Worm (Caenorhabditis elegans) whole organism, L3 larva: ENCODE measurements around the gene C45G9.2.

Experiments
- R02D3.7 ChIP-seq: fragments of 150-350 bp; optimal IDR thresholded peaks from 2 replicates; lab custom pipeline; 2014; ENCODE audit warnings: missing biosample characterization, missing genetic modification characterization
- ZK546.5 ChIP-seq: sonication (generic microtip); optimal IDR thresholded peaks from 2 replicates; lab custom pipeline; 2017; ENCODE audit warnings: missing biosample characterization, missing genetic modification characterization
- ama-1 ChIP-seq: fragments of 150-350 bp; optimal IDR thresholded peaks from 2 replicates; lab custom pipeline; 2018
- ceh-16 ChIP-seq: sonication (generic microtip); optimal IDR thresholded peaks from 2 replicates; lab custom pipeline; 2017; ENCODE audit warnings: missing biosample characterization, missing genetic modification characterization
- ceh-28 ChIP-seq: fragments of 150-350 bp; optimal IDR thresholded peaks from 2 replicates; lab custom pipeline; 2014; ENCODE audit warnings: missing biosample characterization, missing genetic modification reagents, missing genetic modification characterization
- ceh-82 ChIP-seq: fragments of 150-350 bp; optimal IDR thresholded peaks from 2 replicates; lab custom pipeline; 2014; ENCODE audit warnings: missing biosample characterization, missing genetic modification characterization
- ceh-9 ChIP-seq: sonication (generic microtip); optimal IDR thresholded peaks from 2 replicates; lab custom pipeline; 2018; ENCODE audit warnings: missing biosample characterization, missing genetic modification characterization
- daf-12 ChIP-seq: fragments of 150-350 bp; optimal IDR thresholded peaks from 2 replicates; lab custom pipeline; 2014; ENCODE audit warnings: missing biosample characterization, missing genetic modification reagents, missing genetic modification characterization
- egl-27 ChIP-seq: sonication (generic microtip); optimal IDR thresholded peaks from 4 replicates; lab custom pipeline; 2017; ENCODE audit warnings: missing biosample characterization, missing genetic modification reagents, missing genetic modification characterization
- egl-5 ChIP-seq: fragments of 150-350 bp; optimal IDR thresholded peaks from 2 replicates; lab custom pipeline; 2017; ENCODE audit warnings: missing biosample characterization, missing genetic modification reagents, missing genetic modification characterization, inconsistent platforms
- elt-1 ChIP-seq: fragments of 150-350 bp; optimal IDR thresholded peaks from 2 replicates; lab custom pipeline; 2014; ENCODE audit warnings: missing biosample characterization, missing genetic modification characterization
- elt-2 ChIP-seq: sonication (generic microtip); optimal IDR thresholded peaks from 2 replicates; lab custom pipeline; 2016; ENCODE audit warnings: missing genetic modification reagents, mild to moderate bottlenecking, missing genetic modification characterization, missing compliant biosample characterization
- elt-3 ChIP-seq, 3 experiments: fragments of 150-350 bp in 1 of 3; sonication (generic microtip) in 2 of 3; optimal IDR thresholded peaks; 2 replicates in 2 of 3; 4 replicates in 1 of 3; lab custom pipeline; 2014 to 2017; ENCODE audit warnings: missing biosample characterization in 3 of 3, missing genetic modification characterization in 3 of 3
- eor-1 ChIP-seq, 2 experiments: fragments of 150-350 bp; optimal IDR thresholded peaks; 2 replicates each; lab custom pipeline; 2014 to 2018; ENCODE audit warnings: missing biosample characterization in 2 of 2, missing genetic modification characterization in 2 of 2
- fkh-10 ChIP-seq: sonication (generic microtip); optimal IDR thresholded peaks from 2 replicates; lab custom pipeline; 2017; ENCODE audit warnings: missing biosample characterization, missing genetic modification reagents, missing genetic modification characterization
- fkh-2 ChIP-seq: fragments of 150-350 bp; optimal IDR thresholded peaks from 2 replicates; lab custom pipeline; 2014; ENCODE audit warnings: missing biosample characterization, missing genetic modification reagents, missing genetic modification characterization
- fos-1 ChIP-seq: fragments of 150-350 bp; optimal IDR thresholded peaks from 2 replicates; lab custom pipeline; 2014; ENCODE audit warnings: missing biosample characterization, missing genetic modification characterization
- hmg-11 ChIP-seq: sonication (generic microtip); optimal IDR thresholded peaks from 2 replicates; lab custom pipeline; 2016; ENCODE audit warnings: missing genetic modification characterization, missing compliant biosample characterization
- jun-1 ChIP-seq: fragments of 150-350 bp; optimal IDR thresholded peaks from 2 replicates; lab custom pipeline; 2014; ENCODE audit warnings: missing biosample characterization, missing genetic modification reagents, missing genetic modification characterization
- lin-15B ChIP-seq: fragments of 150-350 bp; optimal IDR thresholded peaks from 2 replicates; lab custom pipeline; 2014; ENCODE audit warnings: missing biosample characterization, missing genetic modification characterization
- lin-39 ChIP-seq: fragments of 150-350 bp; optimal IDR thresholded peaks from 2 replicates; lab custom pipeline; 2018; ENCODE audit warnings: missing biosample characterization, missing genetic modification reagents, missing genetic modification characterization
- lsy-12 ChIP-seq: sonication (generic microtip); optimal IDR thresholded peaks from 2 replicates; lab custom pipeline; 2016; ENCODE audit warnings: mild to moderate bottlenecking, missing genetic modification characterization, missing compliant biosample characterization
- mdl-1 ChIP-seq: fragments of 150-350 bp; optimal IDR thresholded peaks from 2 replicates; lab custom pipeline; 2014; ENCODE audit warnings: missing biosample characterization, missing genetic modification characterization
- mml-1 ChIP-seq: fragments of 150-350 bp; sonication (generic microtip); optimal IDR thresholded peaks from 3 replicates; lab custom pipeline; 2014; ENCODE audit warnings: missing biosample characterization, missing genetic modification characterization
- nfya-1 ChIP-seq: sonication (generic microtip); optimal IDR thresholded peaks from 2 replicates; lab custom pipeline; 2017; ENCODE audit warnings: missing genetic modification characterization, mild to moderate bottlenecking, missing compliant biosample characterization, antibody characterized with exemption, moderate library complexity; ENCODE audit not compliant: insufficient read depth
- nhr-11 ChIP-seq: fragments of 150-350 bp; optimal IDR thresholded peaks from 2 replicates; lab custom pipeline; 2014; ENCODE audit warnings: missing biosample characterization, missing genetic modification characterization
- nhr-12 ChIP-seq: fragments of 150-350 bp; optimal IDR thresholded peaks from 2 replicates; lab custom pipeline; 2014; ENCODE audit warnings: missing biosample characterization, missing genetic modification characterization
- nhr-23 ChIP-seq: fragments of 150-350 bp; optimal IDR thresholded peaks from 2 replicates; lab custom pipeline; 2014; ENCODE audit warnings: missing biosample characterization, missing genetic modification reagents, missing genetic modification characterization
- nhr-237 ChIP-seq: fragments of 150-350 bp; optimal IDR thresholded peaks from 2 replicates; lab custom pipeline; 2014; ENCODE audit warnings: missing biosample characterization, missing genetic modification characterization
- nhr-25 ChIP-seq: sonication (generic microtip); optimal IDR thresholded peaks from 2 replicates; lab custom pipeline; 2017; ENCODE audit warnings: missing biosample characterization, missing genetic modification characterization
- nhr-28 ChIP-seq: fragments of 150-350 bp; optimal IDR thresholded peaks from 2 replicates; lab custom pipeline; 2014; ENCODE audit warnings: missing biosample characterization, missing genetic modification characterization
- nhr-43 ChIP-seq: sonication (generic microtip); optimal IDR thresholded peaks from 2 replicates; lab custom pipeline; 2016; ENCODE audit warnings: mild to moderate bottlenecking, missing genetic modification characterization, missing compliant biosample characterization; ENCODE audit not compliant: poor library complexity, severe bottlenecking
- nhr-67 ChIP-seq: fragments of 150-350 bp; optimal IDR thresholded peaks from 2 replicates; lab custom pipeline; 2014; ENCODE audit warnings: missing biosample characterization, missing genetic modification characterization
- nhr-76 ChIP-seq: fragments of 150-350 bp; sonication (generic microtip); optimal IDR thresholded peaks from 5 replicates; lab custom pipeline; 2014; ENCODE audit warnings: missing biosample characterization, missing genetic modification characterization
- nhr-77 ChIP-seq: fragments of 150-350 bp; optimal IDR thresholded peaks from 2 replicates; lab custom pipeline; 2014; ENCODE audit warnings: missing biosample characterization, missing genetic modification characterization
- pha-4 ChIP-seq: fragments of 150-350 bp; optimal IDR thresholded peaks from 2 replicates; lab custom pipeline; 2014; ENCODE audit warnings: missing biosample characterization, missing genetic modification reagents, missing genetic modification characterization
- pqm-1 ChIP-seq: fragments of 150-350 bp; optimal IDR thresholded peaks from 2 replicates; lab custom pipeline; 2017; ENCODE audit warnings: missing biosample characterization, missing genetic modification characterization, inconsistent platforms
- sea-2 ChIP-seq: fragments of 150-350 bp; sonication (generic microtip); optimal IDR thresholded peaks from 4 replicates; lab custom pipeline; 2014; ENCODE audit warnings: missing biosample characterization, missing genetic modification reagents, missing genetic modification characterization
- skn-1 ChIP-seq: fragments of 150-350 bp; optimal IDR thresholded peaks from 2 replicates; lab custom pipeline; 2014; ENCODE audit warnings: missing biosample characterization, missing genetic modification characterization
- snpc-4 ChIP-seq: fragments of 150-350 bp; optimal IDR thresholded peaks from 2 replicates; lab custom pipeline; 2014; ENCODE audit warnings: missing biosample characterization, missing genetic modification characterization
- tbx-2 ChIP-seq: sonication (generic microtip); optimal IDR thresholded peaks from 2 replicates; lab custom pipeline; 2016; ENCODE audit warnings: mild to moderate bottlenecking, missing genetic modification characterization, missing compliant biosample characterization
- unc-39 ChIP-seq: sonication (generic microtip); optimal IDR thresholded peaks from 4 replicates; lab custom pipeline; 2017; ENCODE audit warnings: missing biosample characterization, missing genetic modification characterization
- unc-62 ChIP-seq: fragments of 150-350 bp; sonication (generic microtip); optimal IDR thresholded peaks from 4 replicates; lab custom pipeline; 2014; ENCODE audit warnings: missing biosample characterization, missing genetic modification reagents, missing genetic modification characterization
- zag-1 ChIP-seq: fragments of 150-350 bp; optimal IDR thresholded peaks from 2 replicates; lab custom pipeline; 2014; ENCODE audit warnings: missing biosample characterization, missing genetic modification characterization
- ztf-11 ChIP-seq: fragments of 150-350 bp; optimal IDR thresholded peaks from 2 replicates; lab custom pipeline; 2014; ENCODE audit warnings: missing biosample characterization, missing genetic modification characterization
- ztf-4 ChIP-seq: fragments of 150-350 bp; optimal IDR thresholded peaks from 2 replicates; lab custom pipeline; 2014; ENCODE audit warnings: missing biosample characterization, missing genetic modification characterization

C45G9.2 gene

DNA sequence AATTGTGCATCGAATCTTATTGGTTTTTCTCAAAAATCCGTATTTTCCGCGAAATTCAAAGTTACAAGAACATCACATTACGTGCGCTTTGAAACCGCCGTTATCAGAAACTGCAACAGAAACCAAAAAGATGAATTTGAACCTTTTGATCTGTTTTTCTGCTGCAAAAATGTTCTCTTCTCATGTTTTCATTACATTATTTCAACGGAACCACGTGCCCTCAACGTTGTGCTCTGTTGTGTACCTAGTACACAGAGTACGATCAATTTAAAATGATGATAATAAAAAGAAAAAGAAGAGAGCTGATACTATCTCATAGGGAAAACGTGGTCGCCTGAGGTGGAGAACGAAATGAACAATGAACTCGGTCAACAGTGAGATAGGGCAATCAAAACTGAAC lies 9.2 kb downstream of the C45G9.2 start:
- TF ChIP-seq elt-3 (tag; optimal IDR thresholded peaks at IDR 0.05; lab: Kevin White, UChicago) (peak in 1 of 3 experiments; percentile 8), snpc-4 (tag; lab: Kevin White, UChicago) (peak; percentile 10), nfya-1 (peak; percentile 60), pqm-1 (tag; lab: Kevin White, UChicago) (peak; percentile 99), nhr-43 (tag; lab: Kevin White, UChicago) (peak; percentile 81), tbx-2 (no peak), egl-27 (tag; lab: Kevin White, UChicago) (no peak), nhr-23 (tag; lab: Kevin White, UChicago) (peak; percentile 82), daf-12 (no peak), skn-1 (tag; lab: Kevin White, UChicago) (peak; percentile 81), ama-1 (lab: Kevin White, UChicago) (peak; percentile 26), ztf-4 (peak; percentile 25), nhr-11 (peak; percentile 37), pha-4 (peak; percentile 93), ztf-11 (tag; lab: Kevin White, UChicago) (no peak), fos-1 (tag; lab: Kevin White, UChicago) (no peak), jun-1 (tag; lab: Kevin White, UChicago) (peak; percentile 78), mdl-1 (tag; lab: Kevin White, UChicago) (peak; percentile 43), elt-2 (tag; lab: Kevin White, UChicago) (peak; percentile 93), elt-1 (tag; lab: Kevin White, UChicago) (peak; percentile 7), nhr-25 (tag; lab: Kevin White, UChicago) (no peak), lin-15B (tag; lab: Kevin White, UChicago) (peak; percentile 6)

- TF ChIP-seq nhr-12 (no peak), nhr-28 (tag; lab: Kevin White, UChicago) (no peak), nhr-77 (peak; percentile 33), ZK546.5 (tag; lab: Kevin White, UChicago) (no peak), R02D3.7 (tag; lab: Kevin White, UChicago) (peak; percentile 60), fkh-2 (tag; lab: Kevin White, UChicago) (no peak), nhr-76 (no peak), mml-1 (tag; lab: Kevin White, UChicago) (no peak), mdl-1 (tag; lab: Kevin White, UChicago) (no peak), fkh-10 (GFP tag; lab: Kevin White, UChicago) (peak; percentile 33), lin-39 (tag; lab: Kevin White, UChicago) (peak; percentile 13), ceh-9 (tag; lab: Kevin White, UChicago) (no peak), pqm-1 (tag; lab: Kevin White, UChicago) (peak; percentile 16), unc-39 (tag; lab: Kevin White, UChicago) (no peak), skn-1 (tag; lab: Kevin White, UChicago) (no peak), ceh-28 (tag; lab: Kevin White, UChicago) (peak; percentile 19), elt-1 (tag; lab: Kevin White, UChicago) (no peak), ztf-4 (peak; percentile 77), ztf-11 (tag; lab: Kevin White, UChicago) (no peak), nfya-1 (peak; percentile 69), ceh-16 (tag; lab: Kevin White, UChicago) (no peak), zag-1 (tag; lab: Kevin White, UChicago) (no peak), unc-62 (GFP tag; lab: Kevin White, UChicago) (no peak), pha-4 (peak; percentile 49), hmg-11 (tag; lab: Kevin White, UChicago) (peak; percentile 91), fos-1 (tag; lab: Kevin White, UChicago) (no peak), nhr-67 (tag; lab: Kevin White, UChicago) (no peak), nhr-43 (tag; lab: Kevin White, UChicago) (peak; percentile 87), jun-1 (tag; lab: Kevin White, UChicago) (peak; percentile 47), sea-2 (GFP tag; lab: Kevin White, UChicago) (no peak), snpc-4 (tag; lab: Kevin White, UChicago) (peak; percentile 99), elt-3 (tag; optimal IDR thresholded peaks at IDR 0.05; lab: Kevin White, UChicago) (no peak), tbx-2 (peak; percentile 89), eor-1 (tag; optimal IDR thresholded peaks at IDR 0.05; lab: Kevin White, UChicago) (peak in 1 of 2 experiments; percentile 52), nhr-23 (tag; lab: Kevin White, UChicago) (peak; percentile 61), ceh-82 (tag; lab: Kevin White, UChicago) (peak; percentile 81), ama-1 (lab: Kevin White, UChicago) (peak; percentile 90), nhr-11 (peak; percentile 32), lsy-12 (tag; lab: Kevin White, UChicago) (peak; percentile 88), egl-27 (tag; lab: Kevin White, UChicago) (no peak), elt-2 (tag; lab: Kevin White, UChicago) (peak; percentile 65), nhr-237 (tag; lab: Kevin White, UChicago) (no peak), daf-12 (no peak), lin-15B (tag; lab: Kevin White, UChicago) (peak; percentile 45), nhr-25 (tag; lab: Kevin White, UChicago) (peak; percentile 42), egl-5 (tag; lab: Kevin White, UChicago) (no peak)
Measured at ce11 chrIII:5080700-5081572, 12.1 kb downstream of the C45G9.2 start.
